Fruit fly (Drosophila melanogaster): ENCODE measurements around the gene Chd1.

The Chd1 gene

dm6 chr2L:2956358-2956757 lies 31.2 kb downstream of the Chd1 start (continued):
- TF ChIP-seq Met (GFP tag; optimal IDR thresholded peaks at IDR 0.05): peak; percentile 28
- TF ChIP-seq CG7368 (GFP tag; optimal IDR thresholded peaks at IDR 0.05): peak; percentile 36
- TF ChIP-seq CG9139 (GFP tag; optimal IDR thresholded peaks at IDR 0.05): peak; percentile 19
- no peak for TF ChIP-seq cyc (GFP tag; optimal IDR thresholded peaks at IDR 0.05)
- TF ChIP-seq CG11762 (GFP tag; optimal IDR thresholded peaks at IDR 0.05; ENCODE audit: insufficient read depth): peak; percentile 25
- no peak for TF ChIP-seq Eip93F (GFP tag; optimal IDR thresholded peaks at IDR 0.05)
- peak; percentile 44 for TF ChIP-seq pdm3 (GFP tag; optimal IDR thresholded peaks at IDR 0.05)
- peak; percentile 67 for TF ChIP-seq Eip75B (GFP tag; optimal IDR thresholded peaks at IDR 0.05)
- peak; percentile 52 for TF ChIP-seq topi (GFP tag; optimal IDR thresholded peaks at IDR 0.05)
- TF ChIP-seq CG10669 (GFP tag; optimal IDR thresholded peaks at IDR 0.05): peak; percentile 64
- TF ChIP-seq Hr38 (GFP tag; optimal IDR thresholded peaks at IDR 0.05): no peak
- peak; percentile 58 for TF ChIP-seq CG10631 (GFP tag; optimal IDR thresholded peaks at IDR 0.05)
- no peak for TF ChIP-seq fd85E (GFP tag; optimal IDR thresholded peaks at IDR 0.05)
- TF ChIP-seq Lpt (GFP tag; optimal IDR thresholded peaks at IDR 0.05): peak; percentile 18
- peak; percentile 16 for TF ChIP-seq Sox15 (GFP tag; optimal IDR thresholded peaks at IDR 0.05)
- TF ChIP-seq CG8119 (GFP tag; IDR thresholded peaks at IDR 0.05): peak; percentile 54; the same call in 2 of the 3 replicates
- peak; percentile 35 for TF ChIP-seq lz (GFP tag; optimal IDR thresholded peaks at IDR 0.05)
- no peak for TF ChIP-seq Smox (GFP tag; optimal IDR thresholded peaks at IDR 0.05)
- TF ChIP-seq eg (GFP tag; IDR thresholded peaks at IDR 0.05): 0 out of 3 replicates have a peak, but pooled peaks have one; percentile 45
- TF ChIP-seq Sox14 (GFP tag; optimal IDR thresholded peaks at IDR 0.05): peak; percentile 45
- no peak; the same call in 2 of the 3 replicates for TF ChIP-seq CG6163 (GFP tag; IDR thresholded peaks at IDR 0.05)
- peak; percentile 47 for TF ChIP-seq dac (GFP tag; optimal IDR thresholded peaks at IDR 0.05)
- TF ChIP-seq fkh (GFP tag; optimal IDR thresholded peaks at IDR 0.05): no peak
- peak; percentile 83 for TF ChIP-seq CG32006 (GFP tag; optimal IDR thresholded peaks at IDR 0.05)
- peak in 1 of 2 experiments; percentile 20 for TF ChIP-seq salr (GFP tag; optimal IDR thresholded peaks at IDR 0.05)
- TF ChIP-seq CG6276 (GFP tag; optimal IDR thresholded peaks at IDR 0.05): peak; percentile 74
- peak; percentile 24 for TF ChIP-seq Sox102F (GFP tag; optimal IDR thresholded peaks at IDR 0.05)
- peak; percentile 43 for TF ChIP-seq CG3919 (GFP tag; optimal IDR thresholded peaks at IDR 0.05)
- TF ChIP-seq svp (GFP tag): no peak
- TF ChIP-seq vri (GFP tag; optimal IDR thresholded peaks at IDR 0.05): no peak
- no peak for TF ChIP-seq CG11902 (GFP tag; optimal IDR thresholded peaks at IDR 0.05)
- TF ChIP-seq CG6854 (GFP tag; optimal IDR thresholded peaks at IDR 0.05): no peak
- peak; percentile 1 for TF ChIP-seq CG16779 (tag; optimal IDR thresholded peaks at IDR 0.05)
- TF ChIP-seq dsx (GFP tag; optimal IDR thresholded peaks at IDR 0.05; ENCODE audit: poor library complexity, severe bottlenecking): peak; percentile 66
- TF ChIP-seq CG6808 (GFP tag; optimal IDR thresholded peaks at IDR 0.05): peak; percentile 51

- no peak for TF ChIP-seq Sox15 (GFP tag; optimal IDR thresholded peaks at IDR 0.05)
- TF ChIP-seq CG32006 (GFP tag; optimal IDR thresholded peaks at IDR 0.05): no peak
- no peak for TF ChIP-seq CG3919 (GFP tag; optimal IDR thresholded peaks at IDR 0.05)
- TF ChIP-seq pdm3 (GFP tag; optimal IDR thresholded peaks at IDR 0.05): no peak
Measured at dm6 chr2L:2955659-2956058, 31.9 kb downstream of the Chd1 start.

dm6 chr2L:2954472-2954871 lies 33.1 kb downstream of the Chd1 start, which contains the start of gene Rbp9:
TSS of gene Rbp9 (plus strand) at chr2L:2954762.
- no peak for TF ChIP-seq spab (GFP tag; optimal IDR thresholded peaks at IDR 0.05)
- no peak for TF ChIP-seq CG8319 (GFP tag; optimal IDR thresholded peaks at IDR 0.05)
- TF ChIP-seq dac (GFP tag; optimal IDR thresholded peaks at IDR 0.05): no peak
- TF ChIP-seq fkh (GFP tag; optimal IDR thresholded peaks at IDR 0.05): no peak
- TF ChIP-seq CG3032 (tag; optimal IDR thresholded peaks at IDR 0.05): no peak
- TF ChIP-seq CG6792 (GFP tag; optimal IDR thresholded peaks at IDR 0.05): no peak
- no peak for TF ChIP-seq CG6276 (GFP tag; optimal IDR thresholded peaks at IDR 0.05)
- TF ChIP-seq Met (GFP tag; optimal IDR thresholded peaks at IDR 0.05): no peak
- TF ChIP-seq vri (GFP tag; optimal IDR thresholded peaks at IDR 0.05): no peak
- no peak for TF ChIP-seq Ets21C (GFP tag; optimal IDR thresholded peaks at IDR 0.05)

All from whole organism, prepupa.